Fruit fly (Drosophila melanogaster) whole organism, embryonic: ENCODE data around the gene KFase.

ENCODE experiments used
- Blimp-1 ChIP-seq: fragments of 200-800 bp; sonication (Bioruptor generic); optimal IDR thresholded peaks from 3 replicates; lab custom pipeline; 2018; ENCODE audit warnings: missing biosample characterization, missing genetic modification characterization, mild to moderate bottlenecking, moderate library complexity, missing genetic modification reagents
- CG10267 ChIP-seq: fragments of 200-800 bp; sonication (Bioruptor generic); optimal IDR thresholded peaks from 2 replicates; lab custom pipeline; 2018; ENCODE audit warnings: missing biosample characterization, mild to moderate bottlenecking, missing genetic modification characterization, moderate library complexity
- CG11093 ChIP-seq: fragments of 200-800 bp; sonication (Bioruptor generic); IDR thresholded peaks from 3 replicates; pipeline ENCODE4 v1.3.6; 2022; ENCODE audit warnings: missing biosample characterization, missing genetic modification characterization
- CG11456 ChIP-seq: fragments of 200-800 bp; sonication (Bioruptor generic); IDR thresholded peaks from 3 replicates; pipeline ENCODE4 v1.3.6; 2022; ENCODE audit warnings: missing biosample characterization, missing genetic modification characterization
- CG12071 ChIP-seq: fragments of 200-800 bp; sonication (Bioruptor generic); optimal IDR thresholded peaks from 3 replicates; lab custom pipeline; 2018; ENCODE audit warnings: missing biosample characterization, mild to moderate bottlenecking, missing genetic modification characterization
- CG1233 ChIP-seq: fragments of 200-800 bp; sonication (Bioruptor generic); optimal IDR thresholded peaks from 4 replicates; lab custom pipeline; 2018; ENCODE audit warnings: missing biosample characterization, mild to moderate bottlenecking, missing genetic modification characterization
- CG12769 ChIP-seq: fragments of 200-800 bp; sonication (Bioruptor generic); optimal IDR thresholded peaks from 2 replicates; lab custom pipeline; 2019; ENCODE audit warnings: missing biosample characterization, mild to moderate bottlenecking, missing genetic modification characterization, moderate library complexity
- CG18476 ChIP-seq: fragments of 200-800 bp; sonication (Bioruptor generic); optimal IDR thresholded peaks from 2 replicates; lab custom pipeline; 2016; ENCODE audit warnings: missing biosample characterization, mild to moderate bottlenecking, missing genetic modification characterization
- CG2202 ChIP-seq: fragments of 200-800 bp; sonication (Bioruptor generic); optimal IDR thresholded peaks from 2 replicates; lab custom pipeline; 2018; ENCODE audit warnings: missing biosample characterization, mild to moderate bottlenecking, missing genetic modification characterization
- CG2678 ChIP-seq: fragments of 200-800 bp; sonication (Bioruptor generic); optimal IDR thresholded peaks from 3 replicates; lab custom pipeline; 2019; ENCODE audit warnings: missing biosample characterization, mild to moderate bottlenecking, missing genetic modification characterization, moderate library complexity
- CG34422 ChIP-seq: fragments of 200-800 bp; sonication (Bioruptor generic); IDR thresholded peaks from 3 replicates; pipeline ENCODE4 v1.3.6; 2022; ENCODE audit warnings: missing biosample characterization, missing genetic modification characterization
- CG4360 ChIP-seq: fragments of 200-800 bp; sonication (Bioruptor generic); IDR thresholded peaks from 2 replicates; pipeline ENCODE4 v1.3.6; 2022; ENCODE audit warnings: missing biosample characterization, missing genetic modification characterization
- CG7357 ChIP-seq: fragments of 200-800 bp; sonication (Bioruptor generic); IDR thresholded peaks from 3 replicates; pipeline ENCODE4 v1.3.6; 2022; ENCODE audit warnings: missing biosample characterization, missing genetic modification characterization
- CG8290 ChIP-seq, 3 experiments: fragments of 200-800 bp; sonication (Bioruptor generic); optimal IDR thresholded peaks; 2 replicates each; lab custom pipeline; 2016 to 2019; ENCODE audit warnings: missing biosample characterization in 3 of 3, missing genetic modification characterization in 3 of 3, mild to moderate bottlenecking in 2 of 3, moderate library complexity in 1 of 3
- CG8478 ChIP-seq: fragments of >200 bp; optimal IDR thresholded peaks from 2 replicates; lab custom pipeline; 2018
- CG9437 ChIP-seq: fragments of 200-800 bp; sonication (Bioruptor generic); optimal IDR thresholded peaks from 2 replicates; lab custom pipeline; 2018; ENCODE audit warnings: missing biosample characterization, mild to moderate bottlenecking, missing genetic modification characterization
- CG9727 ChIP-seq: fragments of 200-800 bp; sonication (Bioruptor generic); optimal IDR thresholded peaks from 3 replicates; lab custom pipeline; 2017; ENCODE audit warnings: missing biosample characterization, mild to moderate bottlenecking, missing genetic modification characterization
- D ChIP-seq, 2 experiments: fragments of 200-800 bp in 1 of 2; fragments of >200 bp in 1 of 2; sonication (Bioruptor generic) in 1 of 2; optimal IDR thresholded peaks; 2 replicates in 1 of 2; 3 replicates in 1 of 2; lab custom pipeline; 2017; ENCODE audit warnings: mild to moderate bottlenecking in 1 of 2, missing biosample characterization in 1 of 2, missing genetic modification characterization in 1 of 2, missing genetic modification reagents in 1 of 2
- E2f2 ChIP-seq: fragments of 200-800 bp; sonication (Bioruptor generic); IDR thresholded peaks from 2 replicates; pipeline ENCODE4 v1.3.6; 2022; ENCODE audit warnings: missing biosample characterization, missing genetic modification characterization
- Elba2 ChIP-seq: fragments of 200-800 bp; sonication (Bioruptor generic); optimal IDR thresholded peaks from 3 replicates; lab custom pipeline; 2016; ENCODE audit warnings: missing biosample characterization, missing genetic modification characterization
- H15 ChIP-seq: fragments of 200-800 bp; sonication (Bioruptor generic); IDR thresholded peaks from 3 replicates; pipeline ENCODE4 v1.3.6; 2022; ENCODE audit warnings: missing biosample characterization, missing genetic modification characterization
- HLH3B ChIP-seq: fragments of 200-800 bp; sonication (Bioruptor generic); IDR thresholded peaks from 2 replicates; pipeline ENCODE4 v1.3.6; 2022; ENCODE audit warnings: missing biosample characterization, missing genetic modification characterization
- Lhr ChIP-seq: fragments of 200-800 bp; sonication (Bioruptor generic); optimal IDR thresholded peaks from 3 replicates; lab custom pipeline; 2017; ENCODE audit warnings: mild to moderate bottlenecking, missing biosample characterization, missing genetic modification reagents, missing genetic modification characterization
- Mes4 ChIP-seq: fragments of 200-800 bp; sonication (Bioruptor generic); optimal IDR thresholded peaks from 2 replicates; lab custom pipeline; 2016; ENCODE audit warnings: missing biosample characterization, missing genetic modification characterization
- Mrtf ChIP-seq: fragments of 200-800 bp; sonication (Bioruptor generic); IDR thresholded peaks from 3 replicates; pipeline ENCODE4 v1.3.6; 2022; ENCODE audit warnings: missing biosample characterization, missing genetic modification characterization
- Optix ChIP-seq: fragments of 200-800 bp; sonication (Bioruptor generic); IDR thresholded peaks from 3 replicates; pipeline ENCODE4 v1.3.6; 2022; ENCODE audit warnings: missing biosample characterization, missing genetic modification characterization
- Sin3A ChIP-seq: fragments of >200 bp; optimal IDR thresholded peaks from 2 replicates; lab custom pipeline; 2018
- Stat92E ChIP-seq, 3 experiments: fragments of >200 bp in 2 of 3; fragments of 200-800 bp in 1 of 3; sonication (Bioruptor generic) in 1 of 3; optimal IDR thresholded peaks; 2 replicates each; lab custom pipeline; 2017 to 2019; ENCODE audit warnings: missing biosample characterization in 3 of 3, missing genetic modification characterization in 3 of 3, mild to moderate bottlenecking in 1 of 3, moderate library complexity in 1 of 3
- Vsx1 ChIP-seq: fragments of 200-800 bp; sonication (Bioruptor generic); optimal IDR thresholded peaks from 2 replicates; lab custom pipeline; 2017; ENCODE audit warnings: missing biosample characterization, mild to moderate bottlenecking, missing genetic modification characterization, missing genetic modification reagents
- ac ChIP-seq: fragments of 200-800 bp; sonication (Bioruptor generic); optimal IDR thresholded peaks from 3 replicates; lab custom pipeline; 2017; ENCODE audit warnings: missing biosample characterization, mild to moderate bottlenecking, missing genetic modification characterization
- dimm ChIP-seq: fragments of 200-800 bp; sonication (Bioruptor generic); IDR thresholded peaks from 2 replicates; pipeline ENCODE4 v1.3.6; 2022; ENCODE audit warnings: missing biosample characterization, missing genetic modification characterization
- dmrt99B ChIP-seq: fragments of 200-800 bp; sonication (Bioruptor generic); optimal IDR thresholded peaks from 2 replicates; lab custom pipeline; 2018; ENCODE audit warnings: missing biosample characterization, mild to moderate bottlenecking, missing genetic modification characterization, moderate library complexity
- emc ChIP-seq: fragments of 200-800 bp; sonication (Bioruptor generic); optimal IDR thresholded peaks from 2 replicates; lab custom pipeline; 2016; ENCODE audit warnings: missing biosample characterization, missing genetic modification characterization
- ftz-f1 ChIP-seq: fragments of 200-800 bp; sonication (Bioruptor generic); optimal IDR thresholded peaks from 2 replicates; lab custom pipeline; 2016; ENCODE audit warnings: missing biosample characterization, missing genetic modification characterization
- gcm2 ChIP-seq: fragments of 200-800 bp; sonication (Bioruptor generic); optimal IDR thresholded peaks from 2 replicates; lab custom pipeline; 2016; ENCODE audit warnings: missing biosample characterization, missing genetic modification characterization
- jigr1 ChIP-seq: fragments of 200-800 bp; sonication (Bioruptor generic); IDR thresholded peaks from 3 replicates; pipeline ENCODE4 v1.3.6; 2022; ENCODE audit warnings: missing biosample characterization, missing genetic modification characterization
- kah ChIP-seq: fragments of 200-800 bp; sonication (Bioruptor generic); optimal IDR thresholded peaks from 2 replicates; lab custom pipeline; 2018; ENCODE audit warnings: missing biosample characterization, mild to moderate bottlenecking, missing genetic modification characterization
- luna ChIP-seq: fragments of 200-800 bp; sonication (Bioruptor generic); optimal IDR thresholded peaks from 2 replicates; lab custom pipeline; 2016; ENCODE audit warnings: missing biosample characterization, missing genetic modification characterization
- mam ChIP-seq: fragments of 200-800 bp; sonication (Bioruptor generic); optimal IDR thresholded peaks from 3 replicates; lab custom pipeline; 2016; ENCODE audit warnings: missing biosample characterization, missing genetic modification characterization
- odd ChIP-seq: fragments of 200-800 bp; sonication (Bioruptor generic); optimal IDR thresholded peaks from 2 replicates; lab custom pipeline; 2017; ENCODE audit warnings: missing biosample characterization, mild to moderate bottlenecking, missing genetic modification characterization
- org-1 ChIP-seq: fragments of 200-800 bp; sonication (Bioruptor generic); optimal IDR thresholded peaks from 2 replicates; lab custom pipeline; 2017; ENCODE audit warnings: missing biosample characterization, missing genetic modification characterization
- otp ChIP-seq: fragments of 200-800 bp; sonication (Bioruptor generic); IDR thresholded peaks from 3 replicates; pipeline ENCODE4, ENCODE4 v1.3.6; 2022; ENCODE audit warnings: missing biosample characterization, missing genetic modification characterization
- pros ChIP-seq: fragments of 200-800 bp; sonication (Bioruptor generic); optimal IDR thresholded peaks from 3 replicates; lab custom pipeline; 2019; ENCODE audit warnings: missing biosample characterization, mild to moderate bottlenecking, missing genetic modification characterization, moderate library complexity
- repo ChIP-seq: fragments of 200-800 bp; sonication (Bioruptor generic); optimal IDR thresholded peaks from 2 replicates; lab custom pipeline; 2016; ENCODE audit warnings: missing biosample characterization, missing genetic modification characterization
- row ChIP-seq: fragments of 200-800 bp; sonication (Bioruptor generic); IDR thresholded peaks from 3 replicates; pipeline ENCODE4 v1.3.6; 2022; ENCODE audit warnings: missing biosample characterization, missing genetic modification characterization
- sens-2 ChIP-seq: fragments of 200-800 bp; sonication (Bioruptor generic); IDR thresholded peaks from 2 replicates; pipeline ENCODE4 v1.3.6; 2022; ENCODE audit warnings: missing biosample characterization, missing genetic modification characterization
- slou ChIP-seq: fragments of 200-800 bp; sonication (Bioruptor generic); optimal IDR thresholded peaks from 3 replicates; lab custom pipeline; 2016; ENCODE audit warnings: missing biosample characterization, missing genetic modification characterization
- sna ChIP-seq: fragments of 200-800 bp; sonication (Bioruptor generic); IDR thresholded peaks from 2 replicates; pipeline ENCODE4 v1.3.6; 2022; ENCODE audit warnings: missing biosample characterization, missing genetic modification characterization; ENCODE audit not compliant: partially characterized antibody
- usp ChIP-seq: fragments of >200 bp; optimal IDR thresholded peaks from 2 replicates; lab custom pipeline; 2017; ENCODE audit warnings: missing biosample characterization, missing genetic modification characterization
- vnd ChIP-seq: fragments of 200-800 bp; sonication (Bioruptor generic); IDR thresholded peaks from 3 replicates; pipeline ENCODE4 v1.3.6; 2022; ENCODE audit warnings: missing biosample characterization, missing genetic modification characterization; ENCODE audit not compliant: partially characterized antibody
- zf30C ChIP-seq: fragments of 200-800 bp; sonication (Bioruptor generic); optimal IDR thresholded peaks from 3 replicates; lab custom pipeline; 2018; ENCODE audit warnings: missing biosample characterization, mild to moderate bottlenecking, missing genetic modification characterization

Gene KFase

DNA sequence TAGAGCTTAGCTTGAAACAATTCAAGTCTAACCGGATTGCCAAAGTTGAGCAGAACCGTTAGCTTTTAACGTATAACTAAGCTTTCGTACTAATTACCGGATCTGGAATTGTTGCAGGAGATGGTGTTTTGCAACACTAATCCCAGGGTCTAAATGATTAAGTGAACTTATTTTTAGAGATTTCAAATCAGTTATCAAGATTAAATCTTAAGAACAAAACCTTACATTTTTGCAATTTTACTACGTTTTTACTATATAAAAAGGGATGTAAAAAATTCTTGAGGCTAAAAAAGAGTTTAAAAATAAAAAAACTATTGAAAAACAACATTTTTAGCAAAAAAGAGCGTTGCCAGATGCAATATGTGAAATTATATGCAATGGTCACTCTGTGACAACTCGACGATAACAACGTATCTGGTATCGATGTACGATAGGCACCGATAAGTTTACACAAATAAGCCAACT is at the start of gene KFase, which contains the start of gene epsilonCOP (continued):
- TF ChIP-seq slou (GFP tag; lab: Kevin White, UChicago) (peak; percentile 39), row (GFP tag; lab: Robert Waterston, UW) (peak; percentile 68), sna (GFP tag; lab: Robert Waterston, UW) (peak; percentile 86), otp (GFP tag; lab: Robert Waterston, UW) (no peak), Lhr (GFP tag; lab: Kevin White, UChicago) (peak; percentile 83), HLH3B (GFP tag; lab: Robert Waterston, UW) (no peak), jigr1 (GFP tag; lab: Robert Waterston, UW) (peak; percentile 59; the same call in 1 of the 3 replicates), Vsx1 (GFP tag; lab: Kevin White, UChicago) (peak; percentile 35), pros (GFP tag; lab: Kevin White, UChicago) (no peak), Optix (GFP tag; lab: Robert Waterston, UW) (no peak), CG2202 (tag; lab: Kevin White, UChicago) (no peak), CG12071 (GFP tag; lab: Kevin White, UChicago) (no peak), CG8290 (GFP tag; optimal IDR thresholded peaks at IDR 0.05; lab: Kevin White, UChicago) (peak; percentile 95), CG8290 (tag; optimal IDR thresholded peaks at IDR 0.05; lab: Kevin White, UChicago) (peak; percentile 68 to 92), H15 (GFP tag; lab: Robert Waterston, UW) (no peak), zf30C (GFP tag; lab: Kevin White, UChicago) (no peak), CG11093 (GFP tag; lab: Robert Waterston, UW) (0 out of 3 replicates have a peak, but pooled peaks have one; percentile 12), CG9437 (peak; percentile 81), ftz-f1 (GFP tag; lab: Kevin White, UChicago) (no peak), kah (GFP tag; lab: Kevin White, UChicago) (no peak), dimm (no peak), dmrt99B (tag; lab: Kevin White, UChicago) (peak; percentile 43), CG1233 (GFP tag; lab: Kevin White, UChicago) (peak; percentile 33), emc (GFP tag; lab: Kevin White, UChicago) (peak; percentile 6), org-1 (GFP tag; lab: Kevin White, UChicago) (no peak), luna (GFP tag; lab: Kevin White, UChicago) (no peak), Blimp-1 (GFP tag; lab: Kevin White, UChicago) (peak; percentile 49), CG12769 (tag; lab: Kevin White, UChicago) (no peak), Elba2 (GFP tag; lab: Kevin White, UChicago) (peak; percentile 4), CG7357 (GFP tag; lab: Robert Waterston, UW) (no peak), odd (peak; percentile 18), E2f2 (GFP tag; lab: Robert Waterston, UW) (peak; percentile 56), Mrtf (GFP tag; lab: Robert Waterston, UW) (no peak), D (optimal IDR thresholded peaks at IDR 0.05; lab: Kevin White, UChicago) (no peak), D (GFP tag; optimal IDR thresholded peaks at IDR 0.05; lab: Kevin White, UChicago) (no peak), CG11456 (GFP tag; lab: Robert Waterston, UW) (0 out of 3 replicates have a peak, but pooled peaks have one; percentile 52), gcm2 (GFP tag; lab: Kevin White, UChicago) (no peak), Mes4 (GFP tag; lab: Kevin White, UChicago) (peak; percentile 52), repo (GFP tag; lab: Kevin White, UChicago) (no peak), CG2678 (tag; lab: Kevin White, UChicago) (peak; percentile 63), usp (no peak), CG4360 (GFP tag; lab: Robert Waterston, UW) (no peak), mam (GFP tag; lab: Kevin White, UChicago) (peak; percentile 50), ac (GFP tag; lab: Kevin White, UChicago) (no peak), CG10267 (tag; lab: Kevin White, UChicago) (peak; percentile 95), Stat92E (GFP tag; optimal IDR thresholded peaks at IDR 0.05; lab: Kevin White, UChicago) (no peak), CG9727 (GFP tag; lab: Kevin White, UChicago) (peak; percentile 71), Sin3A (lab: Kevin White, UChicago) (peak; percentile 43), CG8478 (no peak), sens-2 (GFP tag; lab: Robert Waterston, UW) (no peak), CG34422 (GFP tag; lab: Robert Waterston, UW) (0 out of 3 replicates have a peak, but pooled peaks have one; percentile 28), CG18476 (GFP tag; lab: Kevin White, UChicago) (peak; percentile 38), vnd (GFP tag; lab: Robert Waterston, UW) (peak; percentile 58)
